Fruit fly (Drosophila melanogaster) whole organism, embryonic: ENCODE data around the gene smo.

Experiments used
- Adf1 ChIP-seq: fragments of 200-800 bp; sonication (Bioruptor generic); IDR thresholded peaks from 2 replicates; pipeline ENCODE4 v1.3.6; 2022; ENCODE audit warnings: missing biosample characterization, missing genetic modification characterization
- BEAF-32 ChIP-seq: fragments of 200-800 bp; sonication (Bioruptor generic); optimal IDR thresholded peaks from 3 replicates; lab custom pipeline; 2017; ENCODE audit warnings: missing biosample characterization, missing genetic modification characterization, mild to moderate bottlenecking, moderate library complexity, missing genetic modification reagents
- BtbVII ChIP-seq: fragments of 200-800 bp; sonication (Bioruptor generic); optimal IDR thresholded peaks from 3 replicates; lab custom pipeline; 2017; ENCODE audit warnings: missing biosample characterization, mild to moderate bottlenecking, missing genetic modification characterization
- CG11085 ChIP-seq: fragments of 200-800 bp; sonication (Bioruptor generic); IDR thresholded peaks from 2 replicates; pipeline ENCODE4 v1.3.6; 2022; ENCODE audit warnings: missing biosample characterization, missing genetic modification characterization
- CG11247 ChIP-seq: fragments of 200-800 bp; sonication (Bioruptor generic); IDR thresholded peaks from 2 replicates; pipeline ENCODE4 v1.3.6; 2022; ENCODE audit warnings: missing biosample characterization, missing genetic modification characterization
- CG13123 ChIP-seq: fragments of 200-800 bp; sonication (Bioruptor generic); optimal IDR thresholded peaks from 2 replicates; lab custom pipeline; 2016; ENCODE audit warnings: missing biosample characterization, missing genetic modification characterization
- CG14860 ChIP-seq: fragments of 200-800 bp; sonication (Bioruptor generic); IDR thresholded peaks from 3 replicates; pipeline ENCODE4 v1.3.6; 2022; ENCODE audit warnings: missing biosample characterization, missing genetic modification characterization; ENCODE audit not compliant: partially characterized antibody
- CG15073 ChIP-seq: fragments of 200-800 bp; sonication (Bioruptor generic); optimal IDR thresholded peaks from 2 replicates; lab custom pipeline; 2016; ENCODE audit warnings: missing biosample characterization, missing genetic modification characterization
- CG15479 ChIP-seq: fragments of 200-800 bp; sonication (Bioruptor generic); optimal IDR thresholded peaks from 3 replicates; lab custom pipeline; 2019; ENCODE audit warnings: missing biosample characterization, mild to moderate bottlenecking, missing genetic modification characterization, moderate library complexity
- CG1647 ChIP-seq: fragments of 200-800 bp; sonication (Bioruptor generic); optimal IDR thresholded peaks from 3 replicates; lab custom pipeline; 2016; ENCODE audit warnings: missing biosample characterization, missing genetic modification characterization
- CG17802 ChIP-seq: fragments of 200-800 bp; sonication (Bioruptor generic); optimal IDR thresholded peaks from 2 replicates; lab custom pipeline; 2018; ENCODE audit warnings: missing biosample characterization, mild to moderate bottlenecking, missing genetic modification characterization, moderate library complexity
- CG17912 ChIP-seq: fragments of 200-800 bp; sonication (Bioruptor generic); optimal IDR thresholded peaks from 2 replicates; lab custom pipeline; 2018; ENCODE audit warnings: missing biosample characterization, mild to moderate bottlenecking, missing genetic modification characterization
- CG2889 ChIP-seq: fragments of 200-800 bp; sonication (Bioruptor generic); IDR thresholded peaks from 3 replicates; pipeline ENCODE4 v1.3.6; 2022; ENCODE audit warnings: missing biosample characterization, missing genetic modification characterization
- CG3065 ChIP-seq: fragments of 200-800 bp; sonication (Bioruptor generic); optimal IDR thresholded peaks from 2 replicates; lab custom pipeline; 2016; ENCODE audit warnings: missing biosample characterization, missing genetic modification characterization
- CG3163 ChIP-seq: fragments of 200-800 bp; sonication (Bioruptor generic); optimal IDR thresholded peaks from 3 replicates; lab custom pipeline; 2016; ENCODE audit warnings: missing biosample characterization, missing genetic modification characterization
- CG3281 ChIP-seq: fragments of 200-800 bp; sonication (Bioruptor generic); optimal IDR thresholded peaks from 3 replicates; lab custom pipeline; 2017; ENCODE audit warnings: missing biosample characterization, mild to moderate bottlenecking, missing genetic modification characterization
- CG3847 ChIP-seq: fragments of 200-800 bp; sonication (Bioruptor generic); IDR thresholded peaks from 2 replicates; pipeline ENCODE4 v1.3.6; 2022; ENCODE audit warnings: missing biosample characterization, missing genetic modification characterization
- CG4617 ChIP-seq: fragments of 200-800 bp; sonication (Bioruptor generic); optimal IDR thresholded peaks from 3 replicates; lab custom pipeline; 2016; ENCODE audit warnings: missing biosample characterization, missing genetic modification characterization, borderline replicate concordance
- CG6791 ChIP-seq: fragments of 200-800 bp; sonication (Bioruptor generic); IDR thresholded peaks from 3 replicates; pipeline ENCODE4 v1.3.6; 2022; ENCODE audit warnings: missing biosample characterization, missing genetic modification characterization; ENCODE audit not compliant: partially characterized antibody
- CG7786 ChIP-seq: fragments of 200-800 bp; sonication (Bioruptor generic); optimal IDR thresholded peaks from 2 replicates; lab custom pipeline; 2016; ENCODE audit warnings: missing biosample characterization, missing genetic modification characterization
- CG8281 ChIP-seq: fragments of 200-800 bp; sonication (Bioruptor generic); optimal IDR thresholded peaks from 2 replicates; lab custom pipeline; 2018; ENCODE audit warnings: missing biosample characterization, mild to moderate bottlenecking, missing genetic modification characterization, moderate library complexity
- CG8290 ChIP-seq, 3 experiments: fragments of 200-800 bp; sonication (Bioruptor generic); optimal IDR thresholded peaks; 2 replicates each; lab custom pipeline; 2016 to 2019; ENCODE audit warnings: missing biosample characterization in 3 of 3, missing genetic modification characterization in 3 of 3, mild to moderate bottlenecking in 2 of 3, moderate library complexity in 1 of 3
- CG9727 ChIP-seq: fragments of 200-800 bp; sonication (Bioruptor generic); optimal IDR thresholded peaks from 3 replicates; lab custom pipeline; 2017; ENCODE audit warnings: missing biosample characterization, mild to moderate bottlenecking, missing genetic modification characterization
- CG9876 ChIP-seq: fragments of 200-800 bp; sonication (Bioruptor generic); optimal IDR thresholded peaks from 2 replicates; lab custom pipeline; 2016; ENCODE audit warnings: missing biosample characterization, missing genetic modification characterization
- CoRest ChIP-seq: fragments of 200-800 bp; sonication (Bioruptor generic); optimal IDR thresholded peaks from 3 replicates; lab custom pipeline; 2018; ENCODE audit warnings: missing biosample characterization, mild to moderate bottlenecking, missing genetic modification characterization, moderate library complexity
- CrebB ChIP-seq: fragments of 200-800 bp; sonication (Bioruptor generic); optimal IDR thresholded peaks from 3 replicates; lab custom pipeline; 2018; ENCODE audit warnings: missing biosample characterization, mild to moderate bottlenecking, missing genetic modification characterization
- Dek ChIP-seq: fragments of 200-800 bp; sonication (Bioruptor generic); optimal IDR thresholded peaks from 3 replicates; lab custom pipeline; 2019; ENCODE audit warnings: missing biosample characterization, mild to moderate bottlenecking, missing genetic modification characterization, moderate library complexity
- Fer1 ChIP-seq: fragments of 200-800 bp; sonication (Bioruptor generic); optimal IDR thresholded peaks from 2 replicates; lab custom pipeline; 2017; ENCODE audit warnings: missing biosample characterization, mild to moderate bottlenecking, missing genetic modification characterization
- HHEX ChIP-seq: fragments of 200-800 bp; sonication (Bioruptor generic); optimal IDR thresholded peaks from 3 replicates; lab custom pipeline; 2017; ENCODE audit warnings: missing biosample characterization, mild to moderate bottlenecking, missing genetic modification characterization, missing genetic modification reagents
- Neu2 ChIP-seq: fragments of 200-800 bp; sonication (Bioruptor generic); optimal IDR thresholded peaks from 3 replicates; lab custom pipeline; 2016; ENCODE audit warnings: missing biosample characterization, missing genetic modification characterization, borderline replicate concordance
- NfI ChIP-seq: fragments of 200-800 bp; sonication (Bioruptor generic); optimal IDR thresholded peaks from 3 replicates; lab custom pipeline; 2018; ENCODE audit warnings: missing biosample characterization, mild to moderate bottlenecking, missing genetic modification characterization, moderate library complexity
- Opbp ChIP-seq: fragments of 200-800 bp; sonication (Bioruptor generic); IDR thresholded peaks from 3 replicates; pipeline ENCODE4 v1.3.6; 2022; ENCODE audit warnings: missing biosample characterization, missing genetic modification characterization; ENCODE audit not compliant: partially characterized antibody
- Sox102F ChIP-seq: fragments of 200-800 bp; sonication (Bioruptor generic); optimal IDR thresholded peaks from 2 replicates; lab custom pipeline; 2018; ENCODE audit warnings: missing biosample characterization, mild to moderate bottlenecking, missing genetic modification characterization, moderate library complexity
- TFAM ChIP-seq: fragments of 200-800 bp; sonication (Bioruptor generic); optimal IDR thresholded peaks from 2 replicates; lab custom pipeline; 2017; ENCODE audit warnings: missing biosample characterization, missing genetic modification characterization, inconsistent platforms
- Vsx1 ChIP-seq: fragments of 200-800 bp; sonication (Bioruptor generic); optimal IDR thresholded peaks from 2 replicates; lab custom pipeline; 2017; ENCODE audit warnings: missing biosample characterization, mild to moderate bottlenecking, missing genetic modification characterization, missing genetic modification reagents
- cg ChIP-seq: fragments of 200-800 bp; sonication (Bioruptor generic); optimal IDR thresholded peaks from 3 replicates; lab custom pipeline; 2019; ENCODE audit warnings: missing biosample characterization, mild to moderate bottlenecking, missing genetic modification characterization, moderate library complexity
- da ChIP-seq: fragments of 200-800 bp; sonication (Bioruptor generic); optimal IDR thresholded peaks from 2 replicates; lab custom pipeline; 2016; ENCODE audit warnings: missing biosample characterization, missing genetic modification characterization
- fd102C ChIP-seq: fragments of 200-800 bp; sonication (Bioruptor generic); optimal IDR thresholded peaks from 2 replicates; lab custom pipeline; 2018; ENCODE audit warnings: missing biosample characterization, mild to moderate bottlenecking, missing genetic modification characterization, moderate library complexity
- gem ChIP-seq: fragments of 200-800 bp; sonication (Bioruptor generic); optimal IDR thresholded peaks from 2 replicates; lab custom pipeline; 2019; ENCODE audit warnings: missing biosample characterization, mild to moderate bottlenecking, missing genetic modification characterization, moderate library complexity
- grau ChIP-seq: fragments of 200-800 bp; optimal IDR thresholded peaks from 3 replicates; lab custom pipeline; 2019; ENCODE audit warnings: missing biosample characterization, mild to moderate bottlenecking, missing genetic modification characterization, moderate library complexity
- gro ChIP-seq: fragments of 200-800 bp; sonication (Bioruptor generic); optimal IDR thresholded peaks from 2 replicates; lab custom pipeline; 2016; ENCODE audit warnings: missing biosample characterization, missing genetic modification characterization
- pan ChIP-seq, 4 experiments: fragments of >200 bp in 3 of 4; fragments of 200-800 bp in 1 of 4; sonication (Bioruptor generic) in 1 of 4; optimal IDR thresholded peaks in 3 of 4; IDR thresholded peaks in 1 of 4; 2 replicates each; pipeline versions ENCODE4 v1.3.6 to Lab custom; 2017 to 2022; ENCODE audit warnings: missing biosample characterization in 2 of 4, missing genetic modification characterization in 2 of 4, mixed read lengths in 1 of 4
- pzg ChIP-seq: fragments of 200-800 bp; sonication (Bioruptor generic); optimal IDR thresholded peaks from 3 replicates; lab custom pipeline; 2018; ENCODE audit warnings: missing biosample characterization, mild to moderate bottlenecking, missing genetic modification characterization, moderate library complexity
- sna ChIP-seq: fragments of 200-800 bp; sonication (Bioruptor generic); IDR thresholded peaks from 2 replicates; pipeline ENCODE4 v1.3.6; 2022; ENCODE audit warnings: missing biosample characterization, missing genetic modification characterization; ENCODE audit not compliant: partially characterized antibody
- ssp ChIP-seq: fragments of 200-800 bp; sonication (Bioruptor generic); IDR thresholded peaks from 2 replicates; pipeline ENCODE4 v1.3.6; 2022; ENCODE audit warnings: missing biosample characterization, missing genetic modification characterization
- tup ChIP-seq: fragments of 200-800 bp; sonication (Bioruptor generic); optimal IDR thresholded peaks from 2 replicates; lab custom pipeline; 2016; ENCODE audit warnings: missing biosample characterization, mild to moderate bottlenecking, missing genetic modification characterization, moderate library complexity
- zen2 ChIP-seq: fragments of 200-800 bp; sonication (Bioruptor generic); IDR thresholded peaks from 3 replicates; pipeline ENCODE4 v1.3.6; 2022; ENCODE audit warnings: missing biosample characterization, missing genetic modification characterization; ENCODE audit not compliant: partially characterized antibody

smo gene

DNA sequence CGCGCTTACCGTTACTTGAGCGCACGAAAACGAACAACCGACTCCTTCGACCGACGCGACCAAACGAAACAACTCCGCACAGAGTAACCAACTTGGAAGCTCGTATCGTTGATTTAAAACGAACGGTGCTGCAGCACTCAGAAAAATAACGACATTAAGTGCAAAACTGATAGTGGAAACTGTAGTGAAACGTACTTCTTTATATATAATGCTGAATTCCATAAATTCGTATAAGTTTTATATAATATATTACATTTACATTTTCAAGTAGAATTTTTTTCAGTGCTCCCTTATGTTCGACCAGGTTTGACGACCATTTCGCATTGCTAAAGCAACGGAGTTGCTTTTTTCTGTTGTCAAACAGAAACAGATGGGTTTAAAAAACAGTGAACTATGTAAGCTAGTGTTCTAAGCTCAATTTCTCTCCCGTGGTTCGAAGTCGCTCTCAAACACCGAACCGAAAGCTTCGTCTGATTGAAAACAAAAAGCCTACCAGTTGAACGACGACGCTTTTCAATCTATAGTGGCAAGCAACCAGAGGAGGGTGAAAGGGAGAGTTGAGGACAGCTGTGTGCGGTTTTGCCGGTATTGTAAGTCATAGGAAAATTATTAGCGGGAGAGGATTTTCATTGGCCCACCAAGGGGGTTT, 9.8 kb upstream of the smo start, which contains the start of gene CG17075 (continued):
- no peak for TF ChIP-seq zen2 (GFP tag; lab: Robert Waterston, UW)
- TF ChIP-seq Neu2 (GFP tag; lab: Kevin White, UChicago): no peak
- TF ChIP-seq CG14860 (GFP tag; lab: Robert Waterston, UW): no peak
- TF ChIP-seq fd102C (GFP tag; lab: Kevin White, UChicago): no peak
- peak; percentile 95 for TF ChIP-seq CG3281 (GFP tag; lab: Kevin White, UChicago)
- peak; percentile 95 for TF ChIP-seq grau (tag; lab: Kevin White, UChicago)
- TF ChIP-seq CG17912 (GFP tag; lab: Kevin White, UChicago): peak; percentile 32
- TF ChIP-seq CG7786: peak; percentile 55
- TF ChIP-seq Dek (tag; lab: Kevin White, UChicago): peak; percentile 96
- TF ChIP-seq BEAF-32: no peak
- TF ChIP-seq CoRest (tag; lab: Kevin White, UChicago): peak; percentile 95
- peak; percentile 86 for TF ChIP-seq CG13123 (GFP tag; lab: Kevin White, UChicago)
- peak; percentile 72 for TF ChIP-seq TFAM (GFP tag; lab: Kevin White, UChicago)
- peak; percentile 96 for TF ChIP-seq CG3847 (GFP tag; lab: Robert Waterston, UW)
- peak; percentile 24 for TF ChIP-seq CG3163
- TF ChIP-seq CG4617 (GFP tag; lab: Kevin White, UChicago): peak; percentile 79
- no peak for TF ChIP-seq CG9876 (GFP tag; lab: Kevin White, UChicago)
- no peak for TF ChIP-seq CG6791 (GFP tag; lab: Robert Waterston, UW)
- peak; percentile 59 for TF ChIP-seq CG17802
- TF ChIP-seq CG2889 (GFP tag; lab: Robert Waterston, UW): peak; percentile 95
- peak; percentile 86 for TF ChIP-seq tup
- peak; percentile 93 for TF ChIP-seq CG11247 (GFP tag; lab: Robert Waterston, UW)
- TF ChIP-seq Adf1 (GFP tag; lab: Robert Waterston, UW): peak; percentile 80
- TF ChIP-seq sna: no peak
- no peak for TF ChIP-seq Opbp (GFP tag; lab: Robert Waterston, UW)
- no peak for TF ChIP-seq pan (optimal IDR thresholded peaks at IDR 0.05; lab: Kevin White, UChicago)
- peak in 1 of 2 experiments; percentile 97 for TF ChIP-seq pan (GFP tag; optimal IDR thresholded peaks at IDR 0.05 in 1 of 2, IDR thresholded peaks at IDR 0.05 in 1 of 2)
- peak; percentile 93 for TF ChIP-seq CG8290 (GFP tag; optimal IDR thresholded peaks at IDR 0.05; lab: Kevin White, UChicago)
- peak in 1 of 2 experiments; percentile 68 for TF ChIP-seq CG8290 (tag; optimal IDR thresholded peaks at IDR 0.05; lab: Kevin White, UChicago)
- peak; percentile 97 for TF ChIP-seq gem (tag; lab: Kevin White, UChicago)
- TF ChIP-seq CrebB (tag; lab: Kevin White, UChicago): peak; percentile 90
- peak; percentile 84 for TF ChIP-seq Vsx1 (GFP tag; lab: Kevin White, UChicago)
- TF ChIP-seq HHEX (GFP tag; lab: Kevin White, UChicago): peak; percentile 96
- TF ChIP-seq NfI (GFP tag; lab: Kevin White, UChicago): peak; percentile 95
- TF ChIP-seq pzg (GFP tag; lab: Kevin White, UChicago): peak; percentile 12
- TF ChIP-seq CG3065: peak; percentile 78
- peak; percentile 40 for TF ChIP-seq da (GFP tag; lab: Kevin White, UChicago)
- no peak for TF ChIP-seq cg
- peak; percentile 97 for TF ChIP-seq Sox102F
- peak; percentile 72 for TF ChIP-seq CG1647
- TF ChIP-seq CG15479 (GFP tag; lab: Kevin White, UChicago): no peak
- peak; percentile 94 for TF ChIP-seq CG9727 (GFP tag; lab: Kevin White, UChicago)
- TF ChIP-seq Fer1 (GFP tag; lab: Kevin White, UChicago): peak; percentile 97
- peak; percentile 94 for TF ChIP-seq CG11085 (GFP tag; lab: Robert Waterston, UW)
- peak; percentile 72 for TF ChIP-seq CG8281
- peak; percentile 59 for TF ChIP-seq CG15073
- TF ChIP-seq BtbVII: peak; percentile 95
- TF ChIP-seq gro (GFP tag; lab: Kevin White, UChicago): peak; percentile 75
- peak; percentile 85 for TF ChIP-seq ssp (GFP tag; lab: Robert Waterston, UW)
